Worm (Caenorhabditis elegans) whole organism, L1 larva: Measurements from ENCODE around the gene K02A6.4.

Source experiments
- C04F5.9 ChIP-seq: sonication (generic microtip); optimal IDR thresholded peaks from 2 replicates; lab custom pipeline; 2016; ENCODE audit warnings: missing genetic modification characterization, missing compliant biosample characterization
- C16A3.4 ChIP-seq: fragments of 150-350 bp; optimal IDR thresholded peaks from 2 replicates; lab custom pipeline; 2014; ENCODE audit warnings: missing biosample characterization, missing genetic modification characterization
- Y116A8C.19 ChIP-seq: sonication (generic microtip); optimal IDR thresholded peaks from 2 replicates; lab custom pipeline; 2016; ENCODE audit warnings: missing compliant biosample characterization, missing genetic modification characterization, borderline replicate concordance
- ama-1 ChIP-seq: fragments of 150-350 bp; optimal IDR thresholded peaks from 2 replicates; lab custom pipeline; 2014
- ceh-63 ChIP-seq: fragments of 200-800 bp; sonication (Bioruptor generic); optimal IDR thresholded peaks from 2 replicates; lab custom pipeline; 2018; ENCODE audit warnings: mild to moderate bottlenecking, missing genetic modification characterization, missing compliant biosample characterization
- ceh-8 ChIP-seq: fragments of 200-800 bp; sonication (Bioruptor generic); optimal IDR thresholded peaks from 2 replicates; lab custom pipeline; 2018; ENCODE audit warnings: mild to moderate bottlenecking, missing genetic modification characterization, moderate library complexity, missing compliant biosample characterization
- dpl-1 ChIP-seq, 3 experiments: fragments of 150-350 bp in 2 of 3; sonication (generic microtip) in 1 of 3; optimal IDR thresholded peaks; 2 replicates each; lab custom pipeline; 2014 to 2017; ENCODE audit warnings: missing biosample characterization in 3 of 3, missing genetic modification characterization in 3 of 3, missing genetic modification reagents in 3 of 3
- efl-1 ChIP-seq, 4 experiments: fragments of 150-350 bp; optimal IDR thresholded peaks in 3 of 4; peaks in 1 of 4; 1 replicate in 1 of 4; 2 replicates in 3 of 4; lab custom pipeline; 2014; ENCODE audit warnings: missing biosample characterization in 2 of 4, missing genetic modification characterization in 2 of 4, missing genetic modification reagents in 2 of 4
- efl-3 ChIP-seq: fragments of 200-800 bp; sonication (Bioruptor generic); optimal IDR thresholded peaks from 2 replicates; lab custom pipeline; 2018; ENCODE audit warnings: mild to moderate bottlenecking, missing genetic modification characterization, missing compliant biosample characterization
- elt-2 ChIP-seq: sonication (generic microtip); optimal IDR thresholded peaks from 2 replicates; lab custom pipeline; 2016; ENCODE audit warnings: missing genetic modification characterization, mild to moderate bottlenecking, inconsistent platforms, missing compliant biosample characterization, missing genetic modification reagents
- elt-3 ChIP-seq, 6 experiments: fragments of 150-350 bp in 1 of 6; sonication (generic microtip); optimal IDR thresholded peaks; 2 replicates each; lab custom pipeline; 2017 to 2018; ENCODE audit warnings: missing biosample characterization in 6 of 6, missing genetic modification characterization in 6 of 6, inconsistent platforms in 1 of 6
- ets-5 ChIP-seq: fragments of 200-800 bp; sonication (Bioruptor generic); IDR thresholded peaks from 2 replicates; pipeline ENCODE4 v1.3.6; 2022; ENCODE audit warnings: missing genetic modification characterization, missing compliant biosample characterization
- fkh-4 ChIP-seq: sonication (generic microtip); optimal IDR thresholded peaks from 2 replicates; lab custom pipeline; 2016; ENCODE audit warnings: missing compliant biosample characterization, missing genetic modification characterization, borderline replicate concordance
- fkh-8 ChIP-seq: sonication (generic microtip); optimal IDR thresholded peaks from 2 replicates; lab custom pipeline; 2016; ENCODE audit warnings: mild to moderate bottlenecking, missing genetic modification characterization, missing compliant biosample characterization
- fos-1 ChIP-seq: fragments of 150-350 bp; optimal IDR thresholded peaks from 2 replicates; lab custom pipeline; 2014; ENCODE audit warnings: missing biosample characterization, missing genetic modification characterization
- hlh-4 ChIP-seq: sonication (generic microtip); optimal IDR thresholded peaks from 2 replicates; lab custom pipeline; 2016; ENCODE audit warnings: mild to moderate bottlenecking, missing genetic modification characterization, missing compliant biosample characterization
- irx-1 ChIP-seq: sonication (generic microtip); optimal IDR thresholded peaks from 2 replicates; lab custom pipeline; 2016; ENCODE audit warnings: missing genetic modification characterization, missing compliant biosample characterization
- isw-1 ChIP-seq: fragments of 200-800 bp; sonication (Bioruptor generic); IDR thresholded peaks from 2 replicates; pipeline ENCODE4 v1.3.6; 2022; ENCODE audit warnings: missing genetic modification characterization, missing compliant biosample characterization
- lin-13 ChIP-seq: fragments of 150-350 bp; optimal IDR thresholded peaks from 2 replicates; lab custom pipeline; 2014; ENCODE audit warnings: missing biosample characterization, missing genetic modification reagents, missing genetic modification characterization
- lin-14 ChIP-seq: fragments of 200-800 bp; sonication (Bioruptor generic); optimal IDR thresholded peaks from 2 replicates; lab custom pipeline; 2018; ENCODE audit warnings: mild to moderate bottlenecking, missing genetic modification characterization, moderate library complexity, missing compliant biosample characterization
- lin-15B ChIP-seq: fragments of 150-350 bp; sonication (generic microtip); optimal IDR thresholded peaks from 3 replicates; lab custom pipeline; 2014; ENCODE audit warnings: missing biosample characterization, missing genetic modification characterization
- lin-35 ChIP-seq, 2 experiments: fragments of 150-350 bp; optimal IDR thresholded peaks; 2 replicates each; lab custom pipeline; 2014; ENCODE audit warnings: missing biosample characterization in 2 of 2, missing genetic modification characterization in 2 of 2, missing genetic modification reagents in 2 of 2
- lin-39 ChIP-seq: fragments of 150-350 bp; optimal IDR thresholded peaks from 2 replicates; lab custom pipeline; 2014; ENCODE audit warnings: missing biosample characterization, missing genetic modification reagents, missing genetic modification characterization
- lir-3 ChIP-seq: sonication (generic microtip); optimal IDR thresholded peaks from 2 replicates; lab custom pipeline; 2016; ENCODE audit warnings: mild to moderate bottlenecking, missing genetic modification characterization, moderate library complexity, missing compliant biosample characterization; ENCODE audit not compliant: poor library complexity
- mab-9 ChIP-seq: fragments of 200-800 bp; sonication (Bioruptor generic); IDR thresholded peaks from 2 replicates; pipeline ENCODE4 v1.3.6; 2022; ENCODE audit warnings: missing genetic modification reagents, missing genetic modification characterization, missing compliant biosample characterization
- mep-1 ChIP-seq: fragments of 150-350 bp; optimal IDR thresholded peaks from 2 replicates; lab custom pipeline; 2014; ENCODE audit warnings: missing biosample characterization, missing genetic modification characterization
- nhr-11 ChIP-seq: fragments of 150-350 bp; optimal IDR thresholded peaks from 2 replicates; lab custom pipeline; 2014; ENCODE audit warnings: missing biosample characterization, missing genetic modification characterization
- nhr-12 ChIP-seq: sonication (generic microtip); optimal IDR thresholded peaks from 2 replicates; lab custom pipeline; 2017; ENCODE audit warnings: missing biosample characterization, missing genetic modification characterization
- nhr-19 ChIP-seq: fragments of 200-800 bp; sonication (Bioruptor generic); conservative IDR thresholded peaks from 2 replicates; pipeline ENCODE4 v1.3.6; 2022; ENCODE audit warnings: missing genetic modification characterization, missing compliant biosample characterization
- nhr-237 ChIP-seq: fragments of 150-350 bp; optimal IDR thresholded peaks from 2 replicates; lab custom pipeline; 2014; ENCODE audit warnings: missing biosample characterization, missing genetic modification characterization
- nhr-47 ChIP-seq: sonication (generic microtip); optimal IDR thresholded peaks from 2 replicates; lab custom pipeline; 2016; ENCODE audit warnings: mild to moderate bottlenecking, missing genetic modification characterization, moderate library complexity, missing compliant biosample characterization
- nhr-71 ChIP-seq: sonication (generic microtip); optimal IDR thresholded peaks from 2 replicates; lab custom pipeline; 2016; ENCODE audit warnings: mild to moderate bottlenecking, missing genetic modification characterization, moderate library complexity, missing compliant biosample characterization
- nhr-76 ChIP-seq: sonication (generic microtip); optimal IDR thresholded peaks from 2 replicates; lab custom pipeline; 2017; ENCODE audit warnings: missing biosample characterization, missing genetic modification characterization
- nhr-77 ChIP-seq: fragments of 150-350 bp; optimal IDR thresholded peaks from 2 replicates; lab custom pipeline; 2014; ENCODE audit warnings: missing biosample characterization, missing genetic modification characterization
- nhr-85 ChIP-seq: sonication (generic microtip); peaks from one replicate; lab custom pipeline; 2016; ENCODE audit warnings: missing genetic modification characterization, inconsistent platforms, missing compliant biosample characterization
- nhr-90 ChIP-seq: sonication (generic microtip); optimal IDR thresholded peaks from 2 replicates; lab custom pipeline; 2016; ENCODE audit warnings: mild to moderate bottlenecking, missing genetic modification characterization, missing compliant biosample characterization; ENCODE audit not compliant: poor library complexity
- pag-3 ChIP-seq: sonication (generic microtip); optimal IDR thresholded peaks from 2 replicates; lab custom pipeline; 2017; ENCODE audit warnings: missing genetic modification characterization, mild to moderate bottlenecking, missing compliant biosample characterization, antibody characterized with exemption, borderline replicate concordance; ENCODE audit not compliant: insufficient read depth
- pqm-1 ChIP-seq: sonication (generic microtip); optimal IDR thresholded peaks from 3 replicates; lab custom pipeline; 2017; ENCODE audit warnings: missing biosample characterization, missing genetic modification characterization
- rnt-1 ChIP-seq: sonication (generic microtip); optimal IDR thresholded peaks from 2 replicates; lab custom pipeline; 2016; ENCODE audit warnings: mild to moderate bottlenecking, missing genetic modification characterization, moderate library complexity, missing compliant biosample characterization
- skn-1 ChIP-seq: fragments of 150-350 bp; optimal IDR thresholded peaks from 2 replicates; lab custom pipeline; 2014; ENCODE audit warnings: missing biosample characterization, missing genetic modification characterization
- snpc-4 ChIP-seq: fragments of 150-350 bp; optimal IDR thresholded peaks from 2 replicates; lab custom pipeline; 2014; ENCODE audit warnings: missing biosample characterization, missing genetic modification characterization
- snu-23 ChIP-seq: sonication (generic microtip); optimal IDR thresholded peaks from 2 replicates; lab custom pipeline; 2016; ENCODE audit warnings: missing genetic modification characterization, missing compliant biosample characterization
- sox-4 ChIP-seq: sonication (generic microtip); optimal IDR thresholded peaks from 2 replicates; lab custom pipeline; 2016; ENCODE audit warnings: missing genetic modification characterization, missing compliant biosample characterization
- sptf-1 ChIP-seq: fragments of 150-350 bp; optimal IDR thresholded peaks from 2 replicates; lab custom pipeline; 2014; ENCODE audit warnings: missing biosample characterization, missing genetic modification characterization
- tbx-2 ChIP-seq: sonication (generic microtip); optimal IDR thresholded peaks from 2 replicates; lab custom pipeline; 2016; ENCODE audit warnings: missing genetic modification characterization, missing compliant biosample characterization
- tlp-1 ChIP-seq: fragments of 150-350 bp; optimal IDR thresholded peaks from 2 replicates; lab custom pipeline; 2014; ENCODE audit warnings: missing biosample characterization, missing genetic modification characterization
- unc-130 ChIP-seq: fragments of 150-350 bp; optimal IDR thresholded peaks from 2 replicates; lab custom pipeline; 2017; ENCODE audit warnings: missing biosample characterization, missing genetic modification characterization, inconsistent platforms
- unc-62 ChIP-seq: fragments of 150-350 bp; optimal IDR thresholded peaks from 2 replicates; lab custom pipeline; 2014; ENCODE audit warnings: missing biosample characterization, missing genetic modification reagents, missing genetic modification characterization
- unc-98 ChIP-seq: fragments of 200-800 bp; sonication (Bioruptor generic); IDR thresholded peaks from 2 replicates; pipeline ENCODE4 v1.3.6; 2022; ENCODE audit warnings: missing genetic modification characterization, missing compliant biosample characterization
- vab-15 ChIP-seq: sonication (generic microtip); optimal IDR thresholded peaks from 2 replicates; lab custom pipeline; 2017; ENCODE audit warnings: missing genotype, mild to moderate bottlenecking, missing genetic modification characterization, missing compliant biosample characterization
- xbp-1 ChIP-seq: sonication (generic microtip); optimal IDR thresholded peaks from 2 replicates; lab custom pipeline; 2016; ENCODE audit warnings: missing genetic modification characterization, missing compliant biosample characterization
- zag-1 ChIP-seq: fragments of 150-350 bp; optimal IDR thresholded peaks from 2 replicates; lab custom pipeline; 2014; ENCODE audit warnings: missing biosample characterization, missing genetic modification characterization
- ztf-11 ChIP-seq, 2 experiments: sonication (generic microtip); optimal IDR thresholded peaks; 2 replicates each; lab custom pipeline; 2016 to 2017; ENCODE audit warnings: missing genetic modification characterization in 2 of 2, missing biosample characterization in 1 of 2, missing compliant biosample characterization in 1 of 2

The K02A6.4 gene

ce11 chrX:8205919-8206318, 12.6 kb downstream of the K02A6.4 start (continued):
- TF ChIP-seq unc-62 (GFP tag; lab: Kevin White, UChicago) = no peak
- no peak for TF ChIP-seq nhr-90 (tag; lab: Kevin White, UChicago)
- TF ChIP-seq pag-3 (tag; lab: Kevin White, UChicago) = no peak
- TF ChIP-seq zag-1 (tag; lab: Kevin White, UChicago) = no peak
- peak in 1 of 3 experiments; percentile 45 for TF ChIP-seq dpl-1 (GFP tag; optimal IDR thresholded peaks at IDR 0.05; lab: Kevin White, UChicago)
- no peak for TF ChIP-seq fkh-4 (tag; lab: Kevin White, UChicago)
- TF ChIP-seq elt-2 = no peak
- TF ChIP-seq efl-3 = no peak
- peak; percentile 30 for TF ChIP-seq xbp-1 (tag; lab: Kevin White, UChicago)
- no peak for TF ChIP-seq nhr-12 (tag; lab: Kevin White, UChicago)
- TF ChIP-seq ets-5 = no peak
- TF ChIP-seq ama-1 (lab: Kevin White, UChicago) = no peak
- no peak for TF ChIP-seq ceh-63
- TF ChIP-seq nhr-19 (GFP tag; lab: Robert Waterston, UW) = 0 out of 2 replicates have a peak, but pooled peaks have one; percentile 24
- no peak for TF ChIP-seq tlp-1 (tag; lab: Kevin White, UChicago)
- TF ChIP-seq nhr-85 (tag; lab: Kevin White, UChicago) = no peak
- no peak for TF ChIP-seq vab-15 (tag; lab: Kevin White, UChicago)
- peak; percentile 44 for TF ChIP-seq mep-1 (tag; lab: Kevin White, UChicago)
- TF ChIP-seq lin-15B (tag; lab: Kevin White, UChicago) = no peak
- TF ChIP-seq efl-1 (optimal IDR thresholded peaks at IDR 0.05; lab: Kevin White, UChicago) = peak; percentile 9 to 13
- no peak for TF ChIP-seq efl-1 (GFP tag; optimal IDR thresholded peaks at IDR 0.05 in 1 of 2; lab: Kevin White, UChicago)
- no peak for TF ChIP-seq nhr-76 (tag; lab: Kevin White, UChicago)
- TF ChIP-seq Y116A8C.19 (tag; lab: Kevin White, UChicago) = no peak
- TF ChIP-seq nhr-11 = no peak
- TF ChIP-seq rnt-1 (tag; lab: Kevin White, UChicago) = peak; percentile 65
- no peak for TF ChIP-seq hlh-4 (tag; lab: Kevin White, UChicago)
- TF ChIP-seq isw-1 (GFP tag; lab: Robert Waterston, UW) = peak; percentile 19; the same call in 1 of the 2 replicates
- TF ChIP-seq skn-1 (tag; lab: Kevin White, UChicago) = peak; percentile 45
- TF ChIP-seq unc-130 (tag; lab: Kevin White, UChicago) = no peak
- TF ChIP-seq fkh-8 (tag; lab: Kevin White, UChicago) = peak; percentile 42
- no peak for TF ChIP-seq lin-39 (tag; lab: Kevin White, UChicago)
- no peak for TF ChIP-seq ceh-8 (GFP tag; lab: Kevin White, UChicago)
- no peak for TF ChIP-seq irx-1 (tag; lab: Kevin White, UChicago)
- peak; percentile 33 for TF ChIP-seq tbx-2 (tag; lab: Kevin White, UChicago)
- TF ChIP-seq fos-1 = no peak
- no peak for TF ChIP-seq unc-98 (GFP tag; lab: Robert Waterston, UW)
- no peak for TF ChIP-seq nhr-77 (tag; lab: Kevin White, UChicago)
- TF ChIP-seq C16A3.4 (tag; lab: Kevin White, UChicago) = peak; percentile 5
- no peak for TF ChIP-seq C04F5.9
- TF ChIP-seq elt-3 (tag; optimal IDR thresholded peaks at IDR 0.05; lab: Kevin White, UChicago) = no peak
- no peak for TF ChIP-seq mab-9 (GFP tag; lab: Robert Waterston, UW)
- peak; percentile 26 for TF ChIP-seq nhr-47 (tag; lab: Kevin White, UChicago)
- TF ChIP-seq snu-23 = peak; percentile 49
- TF ChIP-seq ztf-11 (tag; optimal IDR thresholded peaks at IDR 0.05; lab: Kevin White, UChicago) = peak in 1 of 2 experiments; percentile 15
- TF ChIP-seq lin-14 = peak; percentile 90
- no peak for TF ChIP-seq sox-4
- no peak for TF ChIP-seq pqm-1
- no peak for TF ChIP-seq lin-13 (GFP tag; lab: Kevin White, UChicago)
- TF ChIP-seq lin-35 (GFP tag; optimal IDR thresholded peaks at IDR 0.05; lab: Kevin White, UChicago) = peak in 1 of 2 experiments; percentile 19
- no peak for TF ChIP-seq snpc-4 (tag; lab: Kevin White, UChicago)
- no peak for TF ChIP-seq lir-3
- no peak for TF ChIP-seq sptf-1 (tag; lab: Kevin White, UChicago)
- no peak for TF ChIP-seq nhr-237 (tag; lab: Kevin White, UChicago)
- TF ChIP-seq nhr-71 (tag; lab: Kevin White, UChicago) = peak; percentile 52
